Worm (Caenorhabditis elegans) whole organism, early embryonic: ENCODE data around the gene ZC455.1.
A peak's percentile ranks its signal among the peaks of the same experiment; 100 is the strongest.

Experiments used
- B0310.2 ChIP-seq: sonication (generic microtip); optimal IDR thresholded peaks from 2 replicates; lab custom pipeline; 2016; ENCODE audit warnings: mild to moderate bottlenecking, missing genetic modification characterization, missing compliant biosample characterization
- F13C5.2 ChIP-seq: sonication (generic microtip); optimal IDR thresholded peaks from 2 replicates; lab custom pipeline; 2017; ENCODE audit warnings: mild to moderate bottlenecking, missing genetic modification characterization, inconsistent platforms, missing compliant biosample characterization
- aly-1 ChIP-seq: sonication (generic microtip); optimal IDR thresholded peaks from 2 replicates; lab custom pipeline; 2016; ENCODE audit warnings: missing genetic modification characterization, missing compliant biosample characterization
- ama-1 ChIP-seq: fragments of 150-350 bp; optimal IDR thresholded peaks from 2 replicates; lab custom pipeline; 2014
- ceh-13 ChIP-seq: fragments of 200-800 bp; sonication (Bioruptor generic); optimal IDR thresholded peaks from 2 replicates; lab custom pipeline; 2018; ENCODE audit warnings: mild to moderate bottlenecking, missing genetic modification characterization, missing compliant biosample characterization
- ceh-36 ChIP-seq: sonication (generic microtip); optimal IDR thresholded peaks from 2 replicates; lab custom pipeline; 2016; ENCODE audit warnings: missing genetic modification characterization, inconsistent platforms, missing compliant biosample characterization
- ets-7 ChIP-seq: sonication (generic microtip); optimal IDR thresholded peaks from 2 replicates; lab custom pipeline; 2016; ENCODE audit warnings: missing genotype, missing genetic modification characterization, missing compliant biosample characterization
- flt-1 ChIP-seq: fragments of 200-800 bp; sonication (Bioruptor generic); IDR thresholded peaks from 2 replicates; pipeline ENCODE4 v1.3.6; 2022; ENCODE audit warnings: missing genetic modification characterization, missing compliant biosample characterization
- hmbx-1 ChIP-seq: sonication (generic microtip); optimal IDR thresholded peaks from 2 replicates; lab custom pipeline; 2016; ENCODE audit warnings: mild to moderate bottlenecking, missing genetic modification characterization, missing compliant biosample characterization
- hmg-4 ChIP-seq: fragments of 200-800 bp; sonication (Bioruptor generic); optimal IDR thresholded peaks from 2 replicates; lab custom pipeline; 2018; ENCODE audit warnings: mild to moderate bottlenecking, missing genetic modification characterization, missing compliant biosample characterization
- hnd-1 ChIP-seq: sonication (generic microtip); optimal IDR thresholded peaks from 2 replicates; lab custom pipeline; 2016; ENCODE audit warnings: missing genetic modification characterization, missing compliant biosample characterization
- pes-1 ChIP-seq: fragments of 200-800 bp; sonication (Bioruptor generic); IDR thresholded peaks from 2 replicates; pipeline ENCODE4 v1.3.6; 2022; ENCODE audit warnings: missing genetic modification reagents, missing genetic modification characterization, missing compliant biosample characterization
- scrt-1 ChIP-seq: fragments of 200-800 bp; sonication (Bioruptor generic); IDR thresholded peaks from 2 replicates; pipeline ENCODE4 v1.3.6; 2022; ENCODE audit warnings: missing genetic modification characterization, missing compliant biosample characterization
- sea-1 ChIP-seq: fragments of 200-800 bp; sonication (Bioruptor generic); conservative IDR thresholded peaks from 2 replicates; pipeline ENCODE4 v1.3.6; 2022; ENCODE audit warnings: missing genetic modification characterization, missing compliant biosample characterization
- tbx-11 ChIP-seq: fragments of 200-800 bp; sonication (Bioruptor generic); IDR thresholded peaks from 2 replicates; pipeline ENCODE4 v1.3.6; 2022; ENCODE audit warnings: missing genetic modification characterization, missing compliant biosample characterization
- tbx-37 ChIP-seq: fragments of 200-800 bp; sonication (Bioruptor generic); conservative IDR thresholded peaks from 2 replicates; pipeline ENCODE4 v1.3.6; 2022; ENCODE audit warnings: missing genetic modification reagents, missing genetic modification characterization, missing compliant biosample characterization
- tra-4 ChIP-seq: sonication (generic microtip); optimal IDR thresholded peaks from 2 replicates; lab custom pipeline; 2017; ENCODE audit warnings: missing genetic modification characterization, missing compliant biosample characterization

The ZC455.1 gene

DNA sequence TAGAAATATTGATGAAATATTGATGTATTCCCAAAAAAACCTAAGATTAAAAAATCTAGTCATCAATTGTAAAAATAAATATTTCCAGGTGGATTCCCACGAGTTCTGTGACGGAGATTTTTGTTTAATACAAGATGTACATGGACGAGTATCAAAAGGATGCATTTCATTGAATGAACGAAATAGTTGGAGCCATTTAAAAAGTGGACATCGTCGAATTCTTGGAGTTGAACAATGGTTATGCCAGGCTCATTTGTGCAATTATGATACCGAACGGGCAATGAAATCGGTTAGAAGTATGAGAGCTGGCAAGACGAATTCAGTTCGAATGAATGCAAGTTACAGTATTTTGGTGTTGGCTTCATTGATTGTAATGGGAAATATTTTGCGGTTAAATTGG is 23.8 kb upstream of the ZC455.1 start:
- TF ChIP-seq ceh-36 (tag; lab: Kevin White, UChicago), result no peak

DNA sequence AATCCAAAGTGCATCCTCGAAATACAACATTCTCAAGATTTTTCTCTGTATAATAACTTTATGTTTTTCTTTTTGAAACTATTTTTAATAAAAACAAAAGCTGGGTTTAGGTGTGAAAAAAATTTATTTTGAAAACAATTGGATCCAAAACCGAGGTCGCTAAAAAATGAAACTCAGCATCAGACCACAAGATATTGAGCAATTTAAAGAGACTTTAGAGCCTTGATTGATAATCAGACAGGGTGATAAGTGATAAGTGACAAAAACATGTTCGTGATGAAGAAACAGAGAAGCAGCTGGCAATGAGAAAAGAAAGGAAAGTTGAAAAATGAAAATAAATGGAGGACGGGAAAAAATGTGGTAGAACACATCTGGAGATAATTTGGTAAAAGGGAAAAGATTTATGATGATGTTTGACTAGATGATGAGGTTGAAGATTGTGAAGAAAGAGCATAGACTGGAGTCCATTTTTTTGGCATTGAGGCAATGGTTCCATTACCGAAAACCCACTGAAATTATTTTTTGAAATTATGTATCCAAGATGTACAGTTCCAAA is 21.7 kb upstream of the ZC455.1 start, which contains the start of gene C15C8.6:
C15C8.6 (minus strand) TSS at position 51 of the 556 bp plus-strand sequence.
- no peak for TF ChIP-seq flt-1
- TF ChIP-seq hmg-4 (GFP tag; lab: Kevin White, UChicago), result no peak
- TF ChIP-seq sea-1 (GFP tag; lab: Robert Waterston, UW), result no peak
- no peak for TF ChIP-seq B0310.2 (tag; lab: Kevin White, UChicago)
- no peak for TF ChIP-seq hmbx-1 (tag; lab: Kevin White, UChicago)
- TF ChIP-seq aly-1 (tag; lab: Kevin White, UChicago), result no peak
- no peak for TF ChIP-seq scrt-1 (GFP tag; lab: Robert Waterston, UW)
- no peak for TF ChIP-seq tbx-11
- TF ChIP-seq F13C5.2 (tag; lab: Kevin White, UChicago), result no peak
- TF ChIP-seq ceh-13 (GFP tag; lab: Kevin White, UChicago), result no peak
- no peak for TF ChIP-seq ceh-36 (tag; lab: Kevin White, UChicago)

DNA sequence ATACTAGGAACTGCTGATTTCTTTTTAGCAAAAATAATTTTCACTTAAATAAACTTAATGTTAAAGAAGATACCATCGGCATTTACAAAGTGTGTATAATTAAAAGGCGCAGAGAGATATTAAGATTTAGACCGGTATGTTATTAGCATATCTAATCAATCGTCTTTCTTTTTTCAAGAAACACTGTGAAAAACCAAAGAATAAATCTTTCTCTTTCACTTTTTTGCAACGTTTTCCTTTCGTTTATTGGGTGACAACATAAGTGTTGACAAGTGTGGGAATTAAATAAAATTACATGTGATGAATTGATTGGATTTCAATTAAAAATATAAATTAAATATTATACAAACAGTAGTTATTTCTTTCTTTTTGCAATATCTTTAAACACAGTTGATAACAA is 20.9 kb upstream of the ZC455.1 start, which contains the start of gene C15C8.8:
C15C8.8 (minus strand) TSS at position 101 of the 400 bp plus-strand sequence.
- no peak for TF ChIP-seq hnd-1 (tag; lab: Kevin White, UChicago)
- TF ChIP-seq ceh-36 (tag; lab: Kevin White, UChicago), result no peak
- TF ChIP-seq sea-1 (GFP tag; lab: Robert Waterston, UW), result no peak
- TF ChIP-seq F13C5.2 (tag; lab: Kevin White, UChicago), result no peak
- no peak for TF ChIP-seq pes-1 (GFP tag; lab: Robert Waterston, UW)
- TF ChIP-seq tbx-37, result no peak
- TF ChIP-seq hmbx-1 (tag; lab: Kevin White, UChicago), result no peak
- TF ChIP-seq tbx-11, result no peak
- no peak for TF ChIP-seq aly-1 (tag; lab: Kevin White, UChicago)
- TF ChIP-seq ets-7 (tag; lab: Kevin White, UChicago), result no peak
- no peak for TF ChIP-seq hmg-4 (GFP tag; lab: Kevin White, UChicago)
- no peak for TF ChIP-seq tra-4
- TF ChIP-seq ama-1 (lab: Kevin White, UChicago), result no peak

DNA sequence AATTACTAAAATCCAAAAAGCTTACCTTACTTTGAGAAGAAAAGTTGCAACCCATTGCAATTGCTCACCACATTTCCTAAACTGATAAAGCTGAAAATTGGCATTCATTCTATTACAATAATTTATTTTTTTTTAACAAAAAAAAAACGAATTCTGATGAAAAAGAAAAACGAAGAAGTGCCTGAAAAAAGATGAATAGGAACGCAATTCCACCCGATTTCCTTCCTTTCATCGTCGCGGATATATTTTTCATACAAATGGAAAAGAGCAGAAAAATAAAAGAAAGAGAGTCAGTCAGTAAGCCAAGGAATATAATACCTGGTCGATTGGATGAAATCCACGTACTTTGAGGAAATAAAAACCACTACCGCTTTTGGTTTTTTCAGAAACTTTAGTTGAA is 18.5 kb upstream of the ZC455.1 start, which contains the start of gene gpa-13:
gpa-13 (minus strand) TSS at position 101 of the 400 bp plus-strand sequence.
- TF ChIP-seq ets-7 (tag; lab: Kevin White, UChicago) (no peak), flt-1 (no peak), ceh-36 (tag; lab: Kevin White, UChicago) (no peak), tbx-11 (no peak), F13C5.2 (tag; lab: Kevin White, UChicago) (no peak), hmbx-1 (tag; lab: Kevin White, UChicago) (no peak), ama-1 (lab: Kevin White, UChicago) (no peak), scrt-1 (GFP tag; lab: Robert Waterston, UW) (no peak), hmg-4 (GFP tag; lab: Kevin White, UChicago) (no peak), sea-1 (GFP tag; lab: Robert Waterston, UW) (no peak), tra-4 (no peak), pes-1 (GFP tag; lab: Robert Waterston, UW) (no peak), B0310.2 (tag; lab: Kevin White, UChicago) (no peak), tbx-37 (no peak), ceh-13 (GFP tag; lab: Kevin White, UChicago) (no peak), hnd-1 (tag; lab: Kevin White, UChicago) (no peak)

DNA sequence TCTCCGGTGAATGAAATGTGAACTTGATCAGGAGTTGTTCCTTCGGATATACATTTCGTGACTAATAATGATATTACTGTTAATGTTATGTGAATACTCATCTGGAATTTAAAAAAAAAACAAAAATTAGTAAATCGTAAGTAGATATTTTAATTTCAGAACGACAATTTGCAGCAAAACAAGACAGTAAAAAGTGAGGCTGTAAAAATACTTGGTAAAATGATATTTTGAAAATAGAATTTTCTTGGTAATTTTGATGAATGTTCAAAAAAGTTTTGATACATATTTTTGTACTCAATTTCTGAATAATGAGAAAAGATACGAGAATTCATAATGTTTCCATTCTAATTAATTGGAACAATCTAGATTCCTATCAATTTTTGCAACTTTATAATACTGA is 13.7 kb upstream of the ZC455.1 start, which contains the start of gene papl-1:
papl-1 (minus strand) TSS at position 101 of the 400 bp plus-strand sequence.
- TF ChIP-seq ama-1 (lab: Kevin White, UChicago) (no peak), B0310.2 (tag; lab: Kevin White, UChicago) (no peak), sea-1 (GFP tag; lab: Robert Waterston, UW) (no peak), tbx-11 (no peak), tra-4 (no peak), flt-1 (no peak), hnd-1 (tag; lab: Kevin White, UChicago) (no peak), pes-1 (GFP tag; lab: Robert Waterston, UW) (no peak), F13C5.2 (tag; lab: Kevin White, UChicago) (no peak)

DNA sequence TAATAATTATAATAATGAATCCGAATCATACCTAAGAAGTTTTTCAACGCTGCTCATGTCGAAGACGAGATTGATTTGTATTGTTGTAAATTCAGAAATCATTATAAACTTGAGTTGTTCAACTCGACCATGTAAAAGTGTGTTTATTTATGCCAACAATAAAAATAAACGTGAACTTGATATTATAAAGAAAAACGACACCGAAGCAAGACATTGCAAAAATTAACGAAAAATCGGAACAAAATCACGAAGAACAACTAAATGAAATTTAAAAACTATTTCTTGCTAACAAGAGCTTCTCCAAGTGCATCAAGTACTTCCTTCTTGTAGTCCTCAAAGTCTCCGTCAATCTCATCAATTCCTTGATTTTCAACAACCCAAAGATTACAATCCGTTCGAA is 12.4 kb upstream of the ZC455.1 start, which contains the start of gene F18E2.15:
F18E2.15 (minus strand) TSS at position 101 of the 400 bp plus-strand sequence.
- TF ChIP-seq ets-7 (tag; lab: Kevin White, UChicago) (no peak), sea-1 (GFP tag; lab: Robert Waterston, UW) (no peak), tra-4 (no peak), scrt-1 (GFP tag; lab: Robert Waterston, UW) (no peak), tbx-37 (no peak), ceh-13 (GFP tag; lab: Kevin White, UChicago) (no peak), F13C5.2 (tag; lab: Kevin White, UChicago) (no peak), aly-1 (tag; lab: Kevin White, UChicago) (no peak), hnd-1 (tag; lab: Kevin White, UChicago) (no peak), ceh-36 (tag; lab: Kevin White, UChicago) (no peak), B0310.2 (tag; lab: Kevin White, UChicago) (no peak), ama-1 (lab: Kevin White, UChicago) (no peak), hmbx-1 (tag; lab: Kevin White, UChicago) (no peak), hmg-4 (GFP tag; lab: Kevin White, UChicago) (no peak)

DNA sequence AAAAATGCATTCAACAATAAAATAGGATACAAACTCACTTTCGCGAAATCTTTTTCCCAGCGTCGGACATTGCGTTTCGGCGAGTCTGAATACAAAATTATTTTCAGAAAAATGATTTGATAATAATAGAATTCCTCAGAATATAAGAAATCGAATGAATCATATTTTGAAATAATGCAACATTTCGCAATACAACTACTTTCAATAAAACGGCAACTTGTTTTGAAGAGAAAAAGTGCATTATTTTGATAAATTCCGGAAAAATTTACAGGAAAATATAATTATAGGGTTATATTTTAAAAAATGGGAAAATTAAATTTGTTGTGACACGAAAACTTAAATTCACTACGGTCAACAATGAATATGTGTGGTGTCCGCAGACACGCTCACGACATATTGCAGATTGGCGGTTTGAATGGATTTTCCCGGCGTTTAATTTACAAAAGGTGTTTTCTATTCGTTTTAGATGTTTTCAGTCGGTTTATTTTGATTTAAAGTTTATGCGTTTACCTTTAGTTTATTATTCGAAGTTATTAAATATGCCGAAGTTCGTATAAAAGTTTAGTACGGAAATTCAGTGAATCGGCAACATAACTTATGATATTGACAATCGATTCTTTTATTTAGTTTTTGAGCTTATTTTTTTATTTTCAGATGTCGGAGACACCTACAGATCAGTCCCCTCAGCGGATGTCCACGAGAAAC is 9.9 kb upstream of the ZC455.1 start, which contains the start of the genes abcf-1 and scc-3:
abcf-1 (minus strand) TSS at position 85 of the 705 bp plus-strand sequence.
scc-3 (plus strand) TSS at position 655 of the 705 bp plus-strand sequence.
- peak; percentile 20 for TF ChIP-seq F13C5.2 (tag; lab: Kevin White, UChicago)
- no peak for TF ChIP-seq hmg-4 (GFP tag; lab: Kevin White, UChicago)
